Worm (Caenorhabditis elegans): ENCODE data around the gene uev-2.

The uev-2 gene

DNA sequence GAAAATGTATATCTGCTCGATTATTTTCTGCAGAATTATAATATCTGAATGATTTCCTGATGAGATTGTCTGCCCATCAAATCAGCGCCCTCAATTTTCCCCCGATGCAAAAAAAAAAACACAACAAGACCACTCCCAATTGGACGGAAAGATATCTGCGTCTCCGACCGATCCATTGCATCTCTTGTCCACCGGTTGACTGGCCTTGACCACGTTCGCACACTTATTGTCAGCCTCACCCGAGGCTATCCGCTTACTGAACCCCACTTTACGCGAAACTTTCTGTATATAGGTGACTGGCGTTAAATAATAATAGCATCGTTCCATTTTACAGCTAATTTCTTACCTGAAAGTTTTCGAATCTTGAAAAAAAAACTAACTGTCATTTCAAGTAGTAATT is 11.4 kb downstream of the uev-2 start (continued):
- TF ChIP-seq F10E7.11 (tag; optimal IDR thresholded peaks at IDR 0.05): no peak
- peak; percentile 38 for TF ChIP-seq hrde-1 (tag; optimal IDR thresholded peaks at IDR 0.05; ENCODE audit: borderline replicate concordance)
- no peak for TF ChIP-seq ztf-18 (tag; optimal IDR thresholded peaks at IDR 0.05)
- no peak for TF ChIP-seq fkh-3 (tag; optimal IDR thresholded peaks at IDR 0.05)
- no peak for TF ChIP-seq lag-1 (GFP tag; IDR thresholded peaks at IDR 0.05)
- TF ChIP-seq egl-44 (GFP tag; IDR thresholded peaks at IDR 0.05): no peak
- TF ChIP-seq pha-4 (tag; optimal IDR thresholded peaks at IDR 0.05): no peak
- no peak for TF ChIP-seq nhr-120 (GFP tag; IDR thresholded peaks at IDR 0.05)
- TF ChIP-seq nhr-179 (tag; optimal IDR thresholded peaks at IDR 0.05): no peak
- TF ChIP-seq him-1 (tag; optimal IDR thresholded peaks at IDR 0.05): no peak
- no peak; the same call in 1 of the 2 replicates for TF ChIP-seq nfyb-1 (GFP tag; IDR thresholded peaks at IDR 0.05)
- TF ChIP-seq ztf-6 (GFP tag; IDR thresholded peaks at IDR 0.05): no peak
- no peak for TF ChIP-seq B0336.3 (GFP tag; IDR thresholded peaks at IDR 0.05)
- no peak for TF ChIP-seq attf-3 (GFP tag; conservative IDR thresholded peaks at IDR 0.05)

DNA sequence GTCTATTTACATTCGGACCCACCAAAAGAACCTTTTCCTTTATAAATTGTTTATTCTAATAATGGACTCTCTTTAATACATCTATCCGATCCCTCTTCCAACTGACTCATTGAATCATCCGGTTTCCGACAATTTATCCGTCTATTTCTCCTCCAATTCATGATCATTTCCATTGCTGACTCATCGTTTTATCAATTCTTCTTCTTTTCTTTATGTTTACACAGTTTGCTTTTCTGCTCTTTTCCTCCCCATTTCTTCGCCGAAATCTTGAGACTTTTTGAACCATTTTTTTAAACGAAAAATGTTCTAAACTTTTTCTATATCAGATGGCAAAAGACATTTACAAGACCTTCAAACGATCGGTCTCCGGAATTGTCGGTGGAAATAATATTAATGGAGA is 12.5 kb downstream of the uev-2 start, which contains the start of gene ced-6:
TSS of gene ced-6 (plus strand) at position 327 of the 400 bp plus-strand sequence.
- TF ChIP-seq snpc-1.3 (tag; optimal IDR thresholded peaks at IDR 0.05; ENCODE audit: insufficient read depth): no peak

DNA sequence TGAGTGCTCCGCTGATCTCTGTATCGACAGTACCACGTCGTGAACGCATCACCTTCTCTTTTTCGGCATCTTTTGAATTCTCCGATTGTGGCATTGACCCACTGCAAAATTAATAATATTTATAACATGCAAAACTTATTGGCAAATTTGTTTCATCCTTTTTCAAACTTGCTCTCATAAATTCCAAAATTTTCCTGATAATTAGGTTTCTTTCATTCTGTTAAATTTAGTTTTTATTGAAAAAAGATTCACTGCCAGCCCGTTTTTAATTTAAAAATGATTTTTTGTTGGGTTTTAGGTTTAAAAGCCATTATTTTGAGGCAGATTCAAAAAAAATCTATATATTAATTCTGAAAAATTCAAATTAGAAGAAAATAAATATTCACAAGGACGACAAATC is 17.0 kb downstream of the uev-2 start, which contains the start of gene wdr-37:
TSS of gene wdr-37 (minus strand) at position 101 of the 400 bp plus-strand sequence.
- no peak for TF ChIP-seq egl-44 (GFP tag; IDR thresholded peaks at IDR 0.05)
- no peak for TF ChIP-seq attf-6 (GFP tag; IDR thresholded peaks at IDR 0.05)
- no peak for TF ChIP-seq Y67H2A.10 (GFP tag; conservative IDR thresholded peaks at IDR 0.05)
- no peak for TF ChIP-seq let-607 (tag; optimal IDR thresholded peaks at IDR 0.05)
- no peak for TF ChIP-seq ceh-79 (tag; optimal IDR thresholded peaks at IDR 0.05)
- TF ChIP-seq ztf-18 (tag; optimal IDR thresholded peaks at IDR 0.05): no peak
- no peak for TF ChIP-seq tbx-9 (tag; optimal IDR thresholded peaks at IDR 0.05; ENCODE audit: borderline replicate concordance)
- no peak for TF ChIP-seq F57C9.4 (tag; optimal IDR thresholded peaks at IDR 0.05)
- no peak for TF ChIP-seq mcd-1 (GFP tag; IDR thresholded peaks at IDR 0.05)
- no peak for TF ChIP-seq nhr-27 (tag; optimal IDR thresholded peaks at IDR 0.05)
- TF ChIP-seq sea-2 (GFP tag; IDR thresholded peaks at IDR 0.05): no peak
- no peak for TF ChIP-seq C17E4.6 (GFP tag; IDR thresholded peaks at IDR 0.05)
- TF ChIP-seq lag-1 (GFP tag; IDR thresholded peaks at IDR 0.05): no peak
- no peak for TF ChIP-seq K11D2.4 (GFP tag; IDR thresholded peaks at IDR 0.05)
- no peak for TF ChIP-seq ceh-58 (GFP tag; IDR thresholded peaks at IDR 0.05)
- no peak for TF ChIP-seq B0035.1 (tag; optimal IDR thresholded peaks at IDR 0.05)
- no peak for TF ChIP-seq ceh-40 (GFP tag; IDR thresholded peaks at IDR 0.05)
- no peak for TF ChIP-seq dpl-1 (GFP tag; optimal IDR thresholded peaks at IDR 0.05)
- no peak for TF ChIP-seq Y95B8A.8 (GFP tag; IDR thresholded peaks at IDR 0.05)
- no peak for TF ChIP-seq madf-8 (GFP tag; conservative IDR thresholded peaks at IDR 0.05)

DNA sequence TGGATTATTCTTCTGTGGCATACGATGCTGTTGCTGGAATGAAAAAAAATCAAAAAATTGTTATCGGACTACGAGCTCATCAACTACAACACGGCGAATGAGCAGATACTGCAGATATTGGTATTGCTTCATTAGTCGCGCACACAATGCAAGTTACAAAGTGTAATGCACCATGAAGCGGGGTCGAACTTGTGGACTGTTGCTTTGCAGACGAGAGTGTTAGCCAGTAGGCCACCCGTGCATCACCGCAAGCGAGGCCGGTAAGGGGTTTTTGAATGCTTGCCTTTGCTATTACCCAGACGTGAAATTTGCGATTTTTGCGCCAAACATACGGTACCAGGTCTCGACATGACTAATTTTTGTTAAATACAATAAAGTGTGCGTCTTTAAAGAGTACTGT is 19.1 kb downstream of the uev-2 start:
- TF ChIP-seq ztf-18 (tag; optimal IDR thresholded peaks at IDR 0.05): peak; percentile 77
- peak; percentile 81 for TF ChIP-seq rcor-1 (GFP tag; IDR thresholded peaks at IDR 0.05)
- peak; percentile 79; the same call in 1 of the 2 replicates for TF ChIP-seq egl-18 (GFP tag; IDR thresholded peaks at IDR 0.05)
- TF ChIP-seq snpc-1.1 (tag; optimal IDR thresholded peaks at IDR 0.05; ENCODE audit: insufficient read depth): peak; percentile 57
- 0 out of 2 replicates have a peak, but pooled peaks have one; percentile 49 for TF ChIP-seq K11D2.4 (GFP tag; IDR thresholded peaks at IDR 0.05)
- peak; percentile 13 for TF ChIP-seq tbx-9 (tag; optimal IDR thresholded peaks at IDR 0.05; ENCODE audit: borderline replicate concordance)
- peak; percentile 74 for TF ChIP-seq ztf-3 (GFP tag; optimal IDR thresholded peaks at IDR 0.05)
- peak; percentile 88 for TF ChIP-seq die-1 (tag; optimal IDR thresholded peaks at IDR 0.05)
- no peak for TF ChIP-seq ama-1 (optimal IDR thresholded peaks at IDR 0.05)
- peak; percentile 26 to 83 for TF ChIP-seq ama-1 (GFP tag; optimal IDR thresholded peaks at IDR 0.05)
- peak; percentile 73; the same call in 1 of the 2 replicates for TF ChIP-seq C17E4.6 (GFP tag; IDR thresholded peaks at IDR 0.05)
- TF ChIP-seq F57C9.4 (tag; optimal IDR thresholded peaks at IDR 0.05): peak; percentile 57
- no peak for TF ChIP-seq nfya-1 (tag; optimal IDR thresholded peaks at IDR 0.05; ENCODE audit: borderline replicate concordance, insufficient read depth)
- peak; percentile 81 for TF ChIP-seq F10E7.11 (tag; optimal IDR thresholded peaks at IDR 0.05)
- TF ChIP-seq hmg-20 (GFP tag; IDR thresholded peaks at IDR 0.05): peak; percentile 77; the same call in 1 of the 2 replicates
- no peak for TF ChIP-seq ceh-58 (GFP tag; IDR thresholded peaks at IDR 0.05)
- peak; percentile 71; the same call in 1 of the 2 replicates for TF ChIP-seq Y95B8A.8 (GFP tag; IDR thresholded peaks at IDR 0.05)
- peak; percentile 83 for TF ChIP-seq madf-10 (tag; optimal IDR thresholded peaks at IDR 0.05)
- TF ChIP-seq tlf-1 (GFP tag; optimal IDR thresholded peaks at IDR 0.05): peak; percentile 74
- TF ChIP-seq pha-4 (tag; optimal IDR thresholded peaks at IDR 0.05): no peak
